Fruit fly (Drosophila melanogaster): ENCODE data around the gene beat-VII.

Gene beat-VII

DNA sequence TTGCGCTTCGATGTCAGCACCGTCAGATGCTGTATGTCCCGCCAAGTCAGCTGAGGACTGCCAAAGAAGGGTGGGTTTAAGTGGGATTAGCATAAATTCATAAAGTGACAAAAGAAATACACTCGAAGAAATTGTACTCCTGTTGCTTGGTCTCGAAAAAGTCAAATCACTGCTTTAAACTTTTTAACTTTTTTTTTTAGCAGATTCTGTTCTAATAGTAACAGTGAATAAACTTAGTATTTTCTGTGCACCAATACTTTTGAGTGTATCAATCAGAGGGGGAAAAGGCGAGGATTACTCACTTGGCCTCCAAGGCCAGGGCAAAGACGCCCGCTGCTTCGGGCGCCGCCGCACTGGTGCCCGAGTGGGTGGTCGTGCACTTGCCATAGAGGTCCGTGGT is 18.4 kb upstream of the beat-VII start (continued):
- peak; percentile 8; the same call in 1 of the 2 replicates for TF ChIP-seq sisA (GFP tag; IDR thresholded peaks at IDR 0.05)
- no peak for TF ChIP-seq ac (GFP tag; optimal IDR thresholded peaks at IDR 0.05)
- TF ChIP-seq Bgb (GFP tag; IDR thresholded peaks at IDR 0.05; ENCODE audit: partially characterized antibody): no peak
- no peak for TF ChIP-seq vvl (GFP tag; IDR thresholded peaks at IDR 0.05)
- no peak for TF ChIP-seq lola (GFP tag; optimal IDR thresholded peaks at IDR 0.05)
- TF ChIP-seq onecut (GFP tag; IDR thresholded peaks at IDR 0.05): no peak
- no peak for TF ChIP-seq CG6254 (GFP tag; optimal IDR thresholded peaks at IDR 0.05)
- TF ChIP-seq Ada2b (GFP tag; IDR thresholded peaks at IDR 0.05): peak; percentile 38
- TF ChIP-seq zfh1 (GFP tag; IDR thresholded peaks at IDR 0.05): no peak
- TF ChIP-seq HmgZ (tag; optimal IDR thresholded peaks at IDR 0.05): no peak
- no peak for TF ChIP-seq crc (GFP tag; optimal IDR thresholded peaks at IDR 0.05)
- peak; percentile 42; the same call in 1 of the 3 replicates for TF ChIP-seq row (GFP tag; IDR thresholded peaks at IDR 0.05)
- no peak for TF ChIP-seq CG13287 (GFP tag; IDR thresholded peaks at IDR 0.05; ENCODE audit: partially characterized antibody)
- no peak for TF ChIP-seq ase (GFP tag; IDR thresholded peaks at IDR 0.05)
- no peak for TF ChIP-seq chinmo (GFP tag; IDR thresholded peaks at IDR 0.05; ENCODE audit: partially characterized antibody)
- TF ChIP-seq CG5245 (GFP tag; optimal IDR thresholded peaks at IDR 0.05): no peak
- TF ChIP-seq CG15601 (tag; optimal IDR thresholded peaks at IDR 0.05): no peak
- TF ChIP-seq Mes4 (GFP tag; optimal IDR thresholded peaks at IDR 0.05): no peak
- no peak for TF ChIP-seq croc (GFP tag; conservative IDR thresholded peaks at IDR 0.05)
- TF ChIP-seq CG15514 (GFP tag; optimal IDR thresholded peaks at IDR 0.05): peak; percentile 28
- no peak for TF ChIP-seq Oli (tag; optimal IDR thresholded peaks at IDR 0.05)
- no peak for TF ChIP-seq tna (GFP tag; IDR thresholded peaks at IDR 0.05; ENCODE audit: partially characterized antibody)
- TF ChIP-seq Poxn (GFP tag; IDR thresholded peaks at IDR 0.05): no peak

- TF ChIP-seq Antp (GFP tag; optimal IDR thresholded peaks at IDR 0.05): no peak
- TF ChIP-seq CG10147 (GFP tag; optimal IDR thresholded peaks at IDR 0.05): no peak
- no peak for TF ChIP-seq MESR4 (GFP tag; optimal IDR thresholded peaks at IDR 0.05)
- TF ChIP-seq Scr (GFP tag; IDR thresholded peaks at IDR 0.05; ENCODE audit: partially characterized antibody): no peak
- TF ChIP-seq Mes4 (GFP tag; optimal IDR thresholded peaks at IDR 0.05): no peak
- no peak for TF ChIP-seq Blimp-1 (GFP tag; optimal IDR thresholded peaks at IDR 0.05)
Observed at dm6 chr3R:26693490-26693889, 11.7 kb upstream of the beat-VII start, which contains the start of gene TwdlQ. Gene TwdlQ, minus strand, starts transcription at chr3R:26693590.

DNA sequence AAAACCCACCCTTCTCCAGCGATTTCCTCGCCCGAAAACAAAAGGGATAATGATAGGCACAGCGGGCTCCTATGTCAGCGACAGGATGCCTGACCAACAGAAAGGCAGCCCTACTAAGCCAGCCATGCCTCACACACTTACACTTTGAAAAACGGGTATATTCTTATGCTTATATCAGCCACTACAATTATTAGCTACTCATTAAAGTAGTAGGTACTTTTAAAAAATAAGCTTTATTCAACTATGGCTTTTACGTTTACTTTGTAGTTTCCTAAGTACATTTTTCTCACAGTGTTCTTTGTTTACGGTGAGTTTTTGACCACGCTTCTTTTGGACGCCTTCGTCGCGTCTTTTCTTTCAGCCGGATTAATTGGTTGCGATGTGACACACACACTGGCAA is 8.4 kb upstream of the beat-VII start:
- TF ChIP-seq Hr78 (GFP tag; optimal IDR thresholded peaks at IDR 0.05): no peak
- TF ChIP-seq ranshi (GFP tag; IDR thresholded peaks at IDR 0.05): no peak
- no peak for TF ChIP-seq Ets97D (GFP tag; optimal IDR thresholded peaks at IDR 0.05)
- TF ChIP-seq Lhr (GFP tag; optimal IDR thresholded peaks at IDR 0.05): no peak
- TF ChIP-seq hbn (GFP tag; IDR thresholded peaks at IDR 0.05; ENCODE audit: partially characterized antibody): no peak
- no peak for TF ChIP-seq chm (GFP tag; IDR thresholded peaks at IDR 0.05)
- TF ChIP-seq Ada2b (GFP tag; IDR thresholded peaks at IDR 0.05): 0 out of 2 replicates have a peak, but pooled peaks have one; percentile 19
- no peak for TF ChIP-seq CG6791 (GFP tag; IDR thresholded peaks at IDR 0.05; ENCODE audit: partially characterized antibody)
- no peak for TF ChIP-seq corto (GFP tag; optimal IDR thresholded peaks at IDR 0.05)
- no peak for TF ChIP-seq HLHmδ (GFP tag; optimal IDR thresholded peaks at IDR 0.05)
- TF ChIP-seq Nf-YB (GFP tag; optimal IDR thresholded peaks at IDR 0.05): no peak
- peak; percentile 31; the same call in 1 of the 2 replicates for TF ChIP-seq slbo (GFP tag; IDR thresholded peaks at IDR 0.05)
- TF ChIP-seq ab (GFP tag; optimal IDR thresholded peaks at IDR 0.05): no peak
- TF ChIP-seq Xbp1 (GFP tag; optimal IDR thresholded peaks at IDR 0.05): no peak
- TF ChIP-seq klu (GFP tag; IDR thresholded peaks at IDR 0.05): no peak
- TF ChIP-seq CG8290 (GFP tag; optimal IDR thresholded peaks at IDR 0.05): no peak
- TF ChIP-seq CG8290 (tag; optimal IDR thresholded peaks at IDR 0.05): peak in 1 of 2 experiments; percentile 2
- peak; percentile 27; the same call in 1 of the 2 replicates for TF ChIP-seq CG7372 (GFP tag; IDR thresholded peaks at IDR 0.05)
- TF ChIP-seq D (optimal IDR thresholded peaks at IDR 0.05): no peak
- no peak for TF ChIP-seq D (GFP tag; optimal IDR thresholded peaks at IDR 0.05)
- TF ChIP-seq H15 (GFP tag; IDR thresholded peaks at IDR 0.05): no peak
- peak; percentile 51; the same call in 1 of the 2 replicates for TF ChIP-seq Rfx (GFP tag; IDR thresholded peaks at IDR 0.05)
- TF ChIP-seq CG15514 (GFP tag; optimal IDR thresholded peaks at IDR 0.05): no peak
